Fruit fly (Drosophila melanogaster) whole organism, embryonic: ENCODE measurements around the gene Dscam3.

Experiments
- ATbp ChIP-seq: fragments of 200-800 bp; sonication (Bioruptor generic); optimal IDR thresholded peaks from 2 replicates; lab custom pipeline; 2017; ENCODE audit warnings: missing biosample characterization, mild to moderate bottlenecking, missing genetic modification characterization, missing genetic modification reagents
- Abd-B ChIP-seq: fragments of 200-800 bp; sonication (Bioruptor generic); optimal IDR thresholded peaks from 2 replicates; lab custom pipeline; 2018; ENCODE audit warnings: missing biosample characterization, mild to moderate bottlenecking, missing genetic modification characterization, moderate library complexity
- Ada2b ChIP-seq: fragments of 200-800 bp; sonication (Bioruptor generic); IDR thresholded peaks from 2 replicates; pipeline ENCODE4 v1.3.6; 2022; ENCODE audit warnings: missing biosample characterization, missing genetic modification characterization
- Adf1 ChIP-seq: fragments of 200-800 bp; sonication (Bioruptor generic); IDR thresholded peaks from 2 replicates; pipeline ENCODE4 v1.3.6; 2022; ENCODE audit warnings: missing biosample characterization, missing genetic modification characterization
- Awh ChIP-seq: fragments of 200-800 bp; sonication (Bioruptor generic); IDR thresholded peaks from 2 replicates; pipeline ENCODE4, ENCODE4 v1.3.6; 2022; ENCODE audit warnings: missing biosample characterization, missing genetic modification characterization
- BtbVII ChIP-seq: fragments of 200-800 bp; sonication (Bioruptor generic); optimal IDR thresholded peaks from 3 replicates; lab custom pipeline; 2017; ENCODE audit warnings: missing biosample characterization, mild to moderate bottlenecking, missing genetic modification characterization
- CG11247 ChIP-seq: fragments of 200-800 bp; sonication (Bioruptor generic); IDR thresholded peaks from 2 replicates; pipeline ENCODE4 v1.3.6; 2022; ENCODE audit warnings: missing biosample characterization, missing genetic modification characterization
- CG11723 ChIP-seq: fragments of 200-800 bp; sonication (Bioruptor generic); optimal IDR thresholded peaks from 2 replicates; lab custom pipeline; 2017; ENCODE audit warnings: missing biosample characterization, mild to moderate bottlenecking, missing genetic modification characterization
- CG13894 ChIP-seq: fragments of 200-800 bp; sonication (Bioruptor generic); optimal IDR thresholded peaks from 3 replicates; lab custom pipeline; 2018; ENCODE audit warnings: missing biosample characterization, mild to moderate bottlenecking, missing genetic modification characterization, moderate library complexity
- CG1529 ChIP-seq: fragments of 200-800 bp; sonication (Bioruptor generic); optimal IDR thresholded peaks from 3 replicates; lab custom pipeline; 2018; ENCODE audit warnings: missing biosample characterization, missing genetic modification characterization
- CG15601 ChIP-seq: fragments of 200-800 bp; sonication (Bioruptor generic); optimal IDR thresholded peaks from 3 replicates; lab custom pipeline; 2019; ENCODE audit warnings: missing biosample characterization, mild to moderate bottlenecking, missing genetic modification characterization, moderate library complexity
- CG17802 ChIP-seq: fragments of 200-800 bp; sonication (Bioruptor generic); optimal IDR thresholded peaks from 2 replicates; lab custom pipeline; 2018; ENCODE audit warnings: missing biosample characterization, mild to moderate bottlenecking, missing genetic modification characterization, moderate library complexity
- CG18599 ChIP-seq: fragments of 200-800 bp; sonication (Bioruptor generic); optimal IDR thresholded peaks from 3 replicates; lab custom pipeline; 2017; ENCODE audit warnings: missing biosample characterization, missing genetic modification characterization, mild to moderate bottlenecking, moderate library complexity, missing genetic modification reagents
- CG18764 ChIP-seq: fragments of 200-800 bp; sonication (Bioruptor generic); optimal IDR thresholded peaks from 3 replicates; lab custom pipeline; 2016; ENCODE audit warnings: missing biosample characterization, missing genetic modification characterization
- CG2120 ChIP-seq: fragments of 200-800 bp; sonication (Bioruptor generic); optimal IDR thresholded peaks from 3 replicates; lab custom pipeline; 2016; ENCODE audit warnings: missing biosample characterization, missing genetic modification characterization
- CG3847 ChIP-seq: fragments of 200-800 bp; sonication (Bioruptor generic); IDR thresholded peaks from 2 replicates; pipeline ENCODE4 v1.3.6; 2022; ENCODE audit warnings: missing biosample characterization, missing genetic modification characterization
- CG3995 ChIP-seq: fragments of 200-800 bp; sonication (Bioruptor generic); optimal IDR thresholded peaks from 3 replicates; lab custom pipeline; 2016; ENCODE audit warnings: missing biosample characterization, missing genetic modification characterization
- CG42726 ChIP-seq: fragments of 200-800 bp; sonication (Bioruptor generic); IDR thresholded peaks from 2 replicates; pipeline ENCODE4 v1.3.6; 2022; ENCODE audit warnings: missing biosample characterization, missing genetic modification characterization; ENCODE audit not compliant: partially characterized antibody
- CG5953 ChIP-seq: fragments of 200-800 bp; sonication (Bioruptor generic); IDR thresholded peaks from 2 replicates; pipeline ENCODE4 v1.3.6; 2022; ENCODE audit warnings: missing biosample characterization, missing genetic modification characterization
- CG6683 ChIP-seq: fragments of 200-800 bp; sonication (Bioruptor generic); optimal IDR thresholded peaks from 2 replicates; lab custom pipeline; 2017; ENCODE audit warnings: missing biosample characterization, mild to moderate bottlenecking, missing genetic modification characterization, missing genetic modification reagents
- CG7928 ChIP-seq: fragments of 200-800 bp; sonication (Bioruptor generic); optimal IDR thresholded peaks from 2 replicates; lab custom pipeline; 2017; ENCODE audit warnings: missing biosample characterization, mild to moderate bottlenecking, missing genetic modification characterization
- CG8290 ChIP-seq, 3 experiments: fragments of 200-800 bp; sonication (Bioruptor generic); optimal IDR thresholded peaks; 2 replicates each; lab custom pipeline; 2016 to 2019; ENCODE audit warnings: missing biosample characterization in 3 of 3, missing genetic modification characterization in 3 of 3, mild to moderate bottlenecking in 2 of 3, moderate library complexity in 1 of 3
- CG8478 ChIP-seq: fragments of >200 bp; optimal IDR thresholded peaks from 2 replicates; lab custom pipeline; 2018
- CG9817 ChIP-seq: fragments of 200-800 bp; sonication (Bioruptor generic); optimal IDR thresholded peaks from 2 replicates; lab custom pipeline; 2018; ENCODE audit warnings: missing biosample characterization, mild to moderate bottlenecking, missing genetic modification characterization, moderate library complexity
- Dfd ChIP-seq, 2 experiments: fragments of >200 bp; optimal IDR thresholded peaks; 2 replicates each; lab custom pipeline; 2017; ENCODE audit warnings: missing biosample characterization in 2 of 2, missing genetic modification characterization in 2 of 2
- GATAe ChIP-seq: fragments of 200-800 bp; sonication (Bioruptor generic); conservative IDR thresholded peaks from 2 replicates; pipeline ENCODE4 v1.3.6; 2022; ENCODE audit warnings: missing biosample characterization, missing genetic modification characterization
- Gsc ChIP-seq: fragments of 200-800 bp; sonication (Bioruptor generic); IDR thresholded peaks from 2 replicates; pipeline ENCODE4 v1.3.6; 2022; ENCODE audit warnings: missing biosample characterization, missing genetic modification characterization
- H2.0 ChIP-seq: fragments of 200-800 bp; sonication (Bioruptor generic); IDR thresholded peaks from 2 replicates; pipeline ENCODE4 v1.3.6; 2022; ENCODE audit warnings: missing biosample characterization, missing genetic modification characterization
- HLH4C ChIP-seq: fragments of 200-800 bp; sonication (Bioruptor generic); IDR thresholded peaks from 3 replicates; pipeline ENCODE4 v1.3.6; 2022; ENCODE audit warnings: missing biosample characterization, missing genetic modification characterization; ENCODE audit not compliant: partially characterized antibody
- HmgD ChIP-seq: fragments of 200-800 bp; sonication (Bioruptor generic); optimal IDR thresholded peaks from 3 replicates; lab custom pipeline; 2016; ENCODE audit warnings: missing biosample characterization, missing genetic modification characterization
- Myb ChIP-seq: fragments of 200-800 bp; sonication (Bioruptor generic); optimal IDR thresholded peaks from 2 replicates; lab custom pipeline; 2016; ENCODE audit warnings: missing biosample characterization, missing genetic modification characterization
- Nf-YC ChIP-seq: fragments of 200-800 bp; optimal IDR thresholded peaks from 3 replicates; lab custom pipeline; 2019; ENCODE audit warnings: missing biosample characterization, mild to moderate bottlenecking, missing genetic modification characterization, moderate library complexity
- Poxn ChIP-seq: fragments of 200-800 bp; sonication (Bioruptor generic); IDR thresholded peaks from 2 replicates; pipeline ENCODE4 v1.3.6; 2022; ENCODE audit warnings: missing biosample characterization, missing genetic modification characterization
- Tbp ChIP-seq: fragments of >200 bp; optimal IDR thresholded peaks from 2 replicates; lab custom pipeline; 2018; ENCODE audit warnings: missing biosample characterization, missing genetic modification characterization
- Xrp1 ChIP-seq: fragments of 200-800 bp; sonication (Bioruptor generic); IDR thresholded peaks from 2 replicates; pipeline ENCODE4 v1.3.6; 2022; ENCODE audit warnings: missing biosample characterization, missing genetic modification characterization
- ara ChIP-seq: fragments of 200-800 bp; sonication (Bioruptor generic); IDR thresholded peaks from 2 replicates; pipeline ENCODE4 v1.3.6; 2022; ENCODE audit warnings: missing biosample characterization, missing genetic modification characterization
- crp ChIP-seq, 2 experiments: fragments of 200-800 bp; sonication (Bioruptor generic); optimal IDR thresholded peaks; 2 replicates in 1 of 2; 3 replicates in 1 of 2; lab custom pipeline; 2017; ENCODE audit warnings: missing biosample characterization in 2 of 2, missing genetic modification characterization in 2 of 2, mild to moderate bottlenecking in 1 of 2, moderate library complexity in 1 of 2
- dmrt11E ChIP-seq: fragments of 200-800 bp; sonication (Bioruptor generic); optimal IDR thresholded peaks from 3 replicates; lab custom pipeline; 2018; ENCODE audit warnings: missing biosample characterization, mild to moderate bottlenecking, missing genetic modification characterization, moderate library complexity
- dmrt99B ChIP-seq: fragments of 200-800 bp; sonication (Bioruptor generic); optimal IDR thresholded peaks from 2 replicates; lab custom pipeline; 2018; ENCODE audit warnings: missing biosample characterization, mild to moderate bottlenecking, missing genetic modification characterization, moderate library complexity
- gfzf ChIP-seq: fragments of 200-800 bp; sonication (Bioruptor generic); optimal IDR thresholded peaks from 2 replicates; lab custom pipeline; 2016; ENCODE audit warnings: missing biosample characterization, mild to moderate bottlenecking, missing genetic modification characterization, moderate library complexity
- grn ChIP-seq: fragments of 200-800 bp; sonication (Bioruptor generic); optimal IDR thresholded peaks from 3 replicates; lab custom pipeline; 2017; ENCODE audit warnings: missing biosample characterization, missing genetic modification characterization
- oc ChIP-seq: fragments of 200-800 bp; sonication (Bioruptor generic); optimal IDR thresholded peaks from 2 replicates; lab custom pipeline; 2018; ENCODE audit warnings: missing biosample characterization, mild to moderate bottlenecking, missing genetic modification characterization, moderate library complexity
- onecut ChIP-seq: fragments of 200-800 bp; sonication (Bioruptor generic); IDR thresholded peaks from 2 replicates; pipeline ENCODE4 v1.3.6; 2022; ENCODE audit warnings: missing biosample characterization, missing genetic modification characterization
- pita ChIP-seq: fragments of 200-800 bp; sonication (Bioruptor generic); optimal IDR thresholded peaks from 2 replicates; lab custom pipeline; 2017; ENCODE audit warnings: missing biosample characterization, mild to moderate bottlenecking, missing genetic modification characterization
- prd ChIP-seq, 3 experiments: fragments of >200 bp in 2 of 3; fragments of 200-800 bp in 1 of 3; sonication (Bioruptor generic) in 1 of 3; optimal IDR thresholded peaks in 2 of 3; IDR thresholded peaks in 1 of 3; 2 replicates in 2 of 3; 3 replicates in 1 of 3; pipeline versions ENCODE4 v1.3.6 to Lab custom; 2017 to 2022; ENCODE audit warnings: missing biosample characterization in 1 of 3, missing genetic modification characterization in 1 of 3
- rib ChIP-seq: fragments of 200-800 bp; sonication (Bioruptor generic); IDR thresholded peaks from 2 replicates; pipeline ENCODE4 v1.3.6; 2022; ENCODE audit warnings: missing biosample characterization, missing genetic modification characterization
- sd ChIP-seq: fragments of 200-800 bp; sonication (Bioruptor generic); optimal IDR thresholded peaks from 3 replicates; lab custom pipeline; 2018; ENCODE audit warnings: missing biosample characterization, mild to moderate bottlenecking, missing genetic modification characterization, moderate library complexity
- slbo ChIP-seq: fragments of 200-800 bp; sonication (Bioruptor generic); IDR thresholded peaks from 2 replicates; pipeline ENCODE4 v1.3.6; 2022; ENCODE audit warnings: missing biosample characterization, missing genetic modification characterization
- sob ChIP-seq: fragments of 200-800 bp; sonication (Bioruptor generic); IDR thresholded peaks from 2 replicates; pipeline ENCODE4 v1.3.6; 2022; ENCODE audit warnings: missing biosample characterization, missing genetic modification characterization
- stwl ChIP-seq: fragments of 200-800 bp; sonication (Bioruptor generic); optimal IDR thresholded peaks from 3 replicates; lab custom pipeline; 2018; ENCODE audit warnings: missing biosample characterization, mild to moderate bottlenecking, missing genetic modification characterization, moderate library complexity
- tap ChIP-seq: fragments of 200-800 bp; optimal IDR thresholded peaks from 3 replicates; lab custom pipeline; 2019; ENCODE audit warnings: missing biosample characterization, mild to moderate bottlenecking, missing genetic modification characterization, moderate library complexity

Dscam3 gene

dm6 chr3R:17449402-17449801 lies 56.1 kb downstream of the Dscam3 start:
- TF ChIP-seq Xrp1 (GFP tag; lab: Robert Waterston, UW) (no peak), grn (GFP tag; lab: Kevin White, UChicago) (peak; percentile 25), BtbVII (no peak), CG8478 (lab: Kevin White, UChicago) (no peak), CG8290 (GFP tag; optimal IDR thresholded peaks at IDR 0.05; lab: Kevin White, UChicago) (no peak), CG8290 (tag; optimal IDR thresholded peaks at IDR 0.05; lab: Kevin White, UChicago) (no peak), CG3995 (GFP tag; lab: Kevin White, UChicago) (peak; percentile 28), dmrt11E (tag; lab: Kevin White, UChicago) (no peak), Tbp (no peak), CG18599 (GFP tag; lab: Kevin White, UChicago) (no peak), gfzf (GFP tag; lab: Kevin White, UChicago) (no peak), dmrt99B (tag; lab: Kevin White, UChicago) (no peak), Nf-YC (tag; lab: Kevin White, UChicago) (no peak), pita (peak; percentile 6), Myb (peak; percentile 96), H2.0 (GFP tag; lab: Robert Waterston, UW) (no peak), slbo (GFP tag; lab: Robert Waterston, UW) (0 out of 2 replicates have a peak, but pooled peaks have one; percentile 34), prd (optimal IDR thresholded peaks at IDR 0.05; lab: Kevin White, UChicago) (no peak), prd (GFP tag; IDR thresholded peaks at IDR 0.05; lab: Robert Waterston, UW) (no peak), CG5953 (GFP tag; lab: Robert Waterston, UW) (no peak), crp (GFP tag; optimal IDR thresholded peaks at IDR 0.05; lab: Kevin White, UChicago) (no peak), Gsc (GFP tag; lab: Robert Waterston, UW) (no peak), ATbp (GFP tag; lab: Kevin White, UChicago) (no peak), CG11723 (GFP tag; lab: Kevin White, UChicago) (no peak), CG17802 (tag; lab: Kevin White, UChicago) (peak; percentile 62), CG18764 (GFP tag; lab: Kevin White, UChicago) (no peak), stwl (tag; lab: Kevin White, UChicago) (peak; percentile 96), CG3847 (GFP tag; lab: Robert Waterston, UW) (peak; percentile 27; the same call in 1 of the 2 replicates), Dfd (GFP tag; optimal IDR thresholded peaks at IDR 0.05; lab: Kevin White, UChicago) (peak in 1 of 2 experiments; percentile 47), Awh (GFP tag; lab: Robert Waterston, UW) (no peak), HLH4C (GFP tag; lab: Robert Waterston, UW) (peak; percentile 15; the same call in 1 of the 3 replicates), oc (tag; lab: Kevin White, UChicago) (no peak), ara (GFP tag; lab: Robert Waterston, UW) (no peak), Adf1 (no peak), CG7928 (GFP tag; lab: Kevin White, UChicago) (no peak), CG1529 (GFP tag; lab: Kevin White, UChicago) (no peak), CG11247 (GFP tag; lab: Robert Waterston, UW) (no peak), CG2120 (no peak), CG6683 (GFP tag; lab: Kevin White, UChicago) (no peak), sob (GFP tag; lab: Robert Waterston, UW) (no peak), sd (tag; lab: Kevin White, UChicago) (no peak), CG42726 (GFP tag; lab: Robert Waterston, UW) (peak; percentile 71), CG13894 (tag; lab: Kevin White, UChicago) (peak; percentile 9), onecut (no peak), rib (GFP tag; lab: Robert Waterston, UW) (no peak), HmgD (GFP tag; lab: Kevin White, UChicago) (peak; percentile 28), CG15601 (tag; lab: Kevin White, UChicago) (no peak), Abd-B (GFP tag; lab: Kevin White, UChicago) (peak; percentile 60), Ada2b (GFP tag; lab: Robert Waterston, UW) (no peak), Poxn (GFP tag; lab: Robert Waterston, UW) (no peak), CG9817 (tag; lab: Kevin White, UChicago) (peak; percentile 16), tap (tag; lab: Kevin White, UChicago) (no peak), GATAe (GFP tag; lab: Robert Waterston, UW) (no peak)
